Worm (Caenorhabditis elegans) whole organism, late embryonic: Measurements from ENCODE around the gene ZK430.5.
A peak's percentile ranks its signal among the peaks of the same experiment; 100 is the strongest.

Experiments
- C08G9.2 ChIP-seq: sonication (generic microtip); optimal IDR thresholded peaks from 2 replicates; lab custom pipeline; 2016; ENCODE audit warnings: mild to moderate bottlenecking, missing genetic modification characterization, moderate library complexity, missing compliant biosample characterization
- C38D4.7 ChIP-seq: fragments of 200-800 bp; sonication (Bioruptor generic); optimal IDR thresholded peaks from 2 replicates; lab custom pipeline; 2018; ENCODE audit warnings: mild to moderate bottlenecking, missing genetic modification characterization, moderate library complexity, missing compliant biosample characterization
- K02D7.2 ChIP-seq: sonication (generic microtip); optimal IDR thresholded peaks from 2 replicates; lab custom pipeline; 2017; ENCODE audit warnings: mild to moderate bottlenecking, missing genetic modification characterization, missing compliant biosample characterization
- T23F11.4 ChIP-seq: fragments of 200-800 bp; sonication (Bioruptor generic); optimal IDR thresholded peaks from 2 replicates; lab custom pipeline; 2018; ENCODE audit warnings: mild to moderate bottlenecking, missing genetic modification characterization, missing compliant biosample characterization
- ama-1 ChIP-seq: fragments of 150-350 bp; optimal IDR thresholded peaks from 2 replicates; lab custom pipeline; 2014
- ceh-14 ChIP-seq: sonication (generic microtip); optimal IDR thresholded peaks from 2 replicates; lab custom pipeline; 2016; ENCODE audit warnings: missing genotype, missing genetic modification characterization, missing compliant biosample characterization
- ceh-18 ChIP-seq: sonication (generic microtip); optimal IDR thresholded peaks from 2 replicates; lab custom pipeline; 2016; ENCODE audit warnings: missing genetic modification characterization, missing compliant biosample characterization
- ceh-19 ChIP-seq: fragments of 200-800 bp; sonication (Bioruptor generic); optimal IDR thresholded peaks from 2 replicates; lab custom pipeline; 2018; ENCODE audit warnings: mild to moderate bottlenecking, missing genetic modification characterization, missing compliant biosample characterization
- ceh-2 ChIP-seq: sonication (generic microtip); optimal IDR thresholded peaks from 2 replicates; lab custom pipeline; 2016; ENCODE audit warnings: missing genotype, missing genetic modification characterization, missing compliant biosample characterization
- ceh-24 ChIP-seq: sonication (generic microtip); optimal IDR thresholded peaks from 2 replicates; lab custom pipeline; 2016; ENCODE audit warnings: mild to moderate bottlenecking, missing genetic modification characterization, missing compliant biosample characterization
- ceh-30 ChIP-seq: fragments of 150-350 bp; optimal IDR thresholded peaks from 2 replicates; lab custom pipeline; 2014; ENCODE audit warnings: missing biosample characterization, missing genetic modification characterization
- ceh-31 ChIP-seq: sonication (generic microtip); optimal IDR thresholded peaks from 2 replicates; lab custom pipeline; 2016; ENCODE audit warnings: missing genetic modification characterization, missing compliant biosample characterization
- ceh-45 ChIP-seq: fragments of 200-800 bp; sonication (Bioruptor generic); IDR thresholded peaks from 2 replicates; pipeline ENCODE4 v1.3.6; 2022; ENCODE audit warnings: missing genetic modification reagents, missing genetic modification characterization, missing compliant biosample characterization
- che-1 ChIP-seq: sonication (generic microtip); optimal IDR thresholded peaks from 2 replicates; lab custom pipeline; 2016; ENCODE audit warnings: mild to moderate bottlenecking, missing genetic modification characterization, missing compliant biosample characterization
- dmd-4 ChIP-seq: sonication (generic microtip); optimal IDR thresholded peaks from 2 replicates; lab custom pipeline; 2016; ENCODE audit warnings: borderline replicate concordance, missing genetic modification characterization, missing compliant biosample characterization
- elt-2 ChIP-seq: sonication (generic microtip); optimal IDR thresholded peaks from 2 replicates; lab custom pipeline; 2016; ENCODE audit warnings: missing genetic modification reagents, missing genetic modification characterization, missing compliant biosample characterization
- elt-4 ChIP-seq: sonication (generic microtip); optimal IDR thresholded peaks from 2 replicates; lab custom pipeline; 2016; ENCODE audit warnings: missing genetic modification characterization, missing compliant biosample characterization
- fax-1 ChIP-seq: sonication (generic microtip); optimal IDR thresholded peaks from 2 replicates; lab custom pipeline; 2016; ENCODE audit warnings: missing genotype, missing genetic modification characterization, missing compliant biosample characterization
- fkh-10 ChIP-seq: fragments of 150-350 bp; optimal IDR thresholded peaks from 2 replicates; lab custom pipeline; 2014; ENCODE audit warnings: missing biosample characterization, missing genetic modification reagents, missing genetic modification characterization
- fkh-6 ChIP-seq: sonication (generic microtip); optimal IDR thresholded peaks from 2 replicates; lab custom pipeline; 2016; ENCODE audit warnings: missing genetic modification characterization, missing compliant biosample characterization
- gmeb-2 ChIP-seq: sonication (generic microtip); optimal IDR thresholded peaks from 2 replicates; lab custom pipeline; 2016; ENCODE audit warnings: missing genetic modification characterization, inconsistent platforms, missing compliant biosample characterization
- hlh-15 ChIP-seq: sonication (generic microtip); optimal IDR thresholded peaks from 2 replicates; lab custom pipeline; 2016; ENCODE audit warnings: missing genetic modification characterization, missing compliant biosample characterization
- hlh-30 ChIP-seq: sonication (generic microtip); optimal IDR thresholded peaks from 2 replicates; lab custom pipeline; 2017; ENCODE audit warnings: antibody characterized with exemption, missing genetic modification characterization, missing compliant biosample characterization; ENCODE audit not compliant: insufficient read depth
- hlh-6 ChIP-seq: sonication (generic microtip); optimal IDR thresholded peaks from 2 replicates; lab custom pipeline; 2016; ENCODE audit warnings: missing genotype, missing genetic modification characterization, missing compliant biosample characterization
- hlh-8 ChIP-seq: sonication (generic microtip); optimal IDR thresholded peaks from 2 replicates; lab custom pipeline; 2016; ENCODE audit warnings: missing genotype, missing genetic modification characterization, missing compliant biosample characterization
- lim-6 ChIP-seq: sonication (generic microtip); optimal IDR thresholded peaks from 2 replicates; lab custom pipeline; 2016; ENCODE audit warnings: missing genetic modification characterization, missing compliant biosample characterization
- lin-11 ChIP-seq: fragments of 200-800 bp; sonication (Bioruptor generic); optimal IDR thresholded peaks from 2 replicates; lab custom pipeline; 2018; ENCODE audit warnings: mild to moderate bottlenecking, missing genetic modification characterization, missing compliant biosample characterization
- mec-3 ChIP-seq: sonication (generic microtip); optimal IDR thresholded peaks from 2 replicates; lab custom pipeline; 2016; ENCODE audit warnings: borderline replicate concordance, missing genetic modification characterization, missing compliant biosample characterization
- nfya-1 ChIP-seq: sonication (generic microtip); optimal IDR thresholded peaks from 2 replicates; lab custom pipeline; 2017; ENCODE audit warnings: missing genetic modification characterization, mild to moderate bottlenecking, missing compliant biosample characterization, antibody characterized with exemption, moderate library complexity
- nhr-232 ChIP-seq: sonication (generic microtip); optimal IDR thresholded peaks from 2 replicates; lab custom pipeline; 2016; ENCODE audit warnings: missing genetic modification characterization, missing compliant biosample characterization
- npax-4 ChIP-seq: sonication (generic microtip); optimal IDR thresholded peaks from 2 replicates; lab custom pipeline; 2016; ENCODE audit warnings: missing genetic modification characterization, missing compliant biosample characterization
- odd-2 ChIP-seq: sonication (generic microtip); optimal IDR thresholded peaks from 2 replicates; lab custom pipeline; 2017; ENCODE audit warnings: antibody characterized with exemption, mild to moderate bottlenecking, missing genetic modification characterization, missing compliant biosample characterization
- pag-3 ChIP-seq: sonication (generic microtip); optimal IDR thresholded peaks from 2 replicates; lab custom pipeline; 2016; ENCODE audit warnings: missing compliant biosample characterization, missing genetic modification characterization, borderline replicate concordance
- pha-2 ChIP-seq: sonication (generic microtip); optimal IDR thresholded peaks from 2 replicates; lab custom pipeline; 2017; ENCODE audit warnings: mild to moderate bottlenecking, missing genetic modification characterization, missing compliant biosample characterization
- pqm-1 ChIP-seq: sonication (generic microtip); optimal IDR thresholded peaks from 2 replicates; lab custom pipeline; 2016; ENCODE audit warnings: missing genetic modification characterization, missing compliant biosample characterization
- pros-1 ChIP-seq: fragments of 150-350 bp; optimal IDR thresholded peaks from 2 replicates; lab custom pipeline; 2014; ENCODE audit warnings: missing biosample characterization, missing genetic modification reagents, missing genetic modification characterization
- ref-2 ChIP-seq: sonication (generic microtip); optimal IDR thresholded peaks from 2 replicates; lab custom pipeline; 2016; ENCODE audit warnings: missing genetic modification characterization, missing compliant biosample characterization
- sox-2 ChIP-seq: fragments of 200-800 bp; sonication (Bioruptor generic); IDR thresholded peaks from 2 replicates; pipeline ENCODE4 v1.3.6; 2022; ENCODE audit warnings: missing genetic modification reagents, missing genetic modification characterization, missing compliant biosample characterization
- sox-4 ChIP-seq: sonication (generic microtip); optimal IDR thresholded peaks from 2 replicates; lab custom pipeline; 2017; ENCODE audit warnings: mild to moderate bottlenecking, missing genetic modification characterization, inconsistent platforms, missing compliant biosample characterization
- tbx-7 ChIP-seq: sonication (generic microtip); optimal IDR thresholded peaks from 2 replicates; lab custom pipeline; 2016; ENCODE audit warnings: missing genotype, missing genetic modification characterization, missing compliant biosample characterization
- ttx-3 ChIP-seq: sonication (generic microtip); optimal IDR thresholded peaks from 2 replicates; lab custom pipeline; 2016; ENCODE audit warnings: missing genetic modification reagents, missing genetic modification characterization, missing compliant biosample characterization
- unc-3 ChIP-seq, 2 experiments: fragments of 200-800 bp in 1 of 2; sonication (Bioruptor generic) in 1 of 2; sonication (generic microtip) in 1 of 2; conservative IDR thresholded peaks in 1 of 2; optimal IDR thresholded peaks in 1 of 2; 2 replicates each; pipeline versions ENCODE4 v1.3.6 to Lab custom; 2016 to 2022; ENCODE audit warnings: missing compliant biosample characterization in 2 of 2, missing genetic modification characterization in 2 of 2, missing genetic modification reagents in 1 of 2
- unc-42 ChIP-seq: sonication (generic microtip); optimal IDR thresholded peaks from 2 replicates; lab custom pipeline; 2016; ENCODE audit warnings: missing genotype, missing genetic modification characterization, missing compliant biosample characterization

ZK430.5 gene

DNA sequence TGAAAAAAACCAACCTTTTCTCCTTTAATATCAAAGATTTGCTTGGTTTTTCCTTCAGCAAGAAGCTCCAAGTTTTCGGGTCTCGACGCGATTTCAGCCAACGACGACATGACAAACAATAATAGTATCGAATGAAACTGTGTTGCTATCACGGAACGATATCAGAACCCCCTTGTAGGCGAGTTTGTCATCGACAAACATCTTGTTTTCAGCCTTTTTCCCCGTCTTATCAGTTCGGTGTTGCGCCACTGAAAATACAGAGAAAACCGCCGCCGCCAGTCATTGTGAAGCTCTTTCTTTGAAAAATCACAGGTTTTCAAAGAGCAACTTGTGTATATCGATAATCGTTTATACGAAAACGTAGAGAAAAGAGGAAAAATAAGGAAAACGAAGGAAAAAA, 33.1 kb upstream of the ZK430.5 start, which contains the start of gene paic-1:
Gene paic-1 (minus strand): TSS at position 120 of the 400 bp plus-strand sequence.
- TF ChIP-seq C38D4.7 (GFP tag; lab: Kevin White, UChicago): no peak
- TF ChIP-seq elt-2 (tag; lab: Kevin White, UChicago): peak; percentile 74

DNA sequence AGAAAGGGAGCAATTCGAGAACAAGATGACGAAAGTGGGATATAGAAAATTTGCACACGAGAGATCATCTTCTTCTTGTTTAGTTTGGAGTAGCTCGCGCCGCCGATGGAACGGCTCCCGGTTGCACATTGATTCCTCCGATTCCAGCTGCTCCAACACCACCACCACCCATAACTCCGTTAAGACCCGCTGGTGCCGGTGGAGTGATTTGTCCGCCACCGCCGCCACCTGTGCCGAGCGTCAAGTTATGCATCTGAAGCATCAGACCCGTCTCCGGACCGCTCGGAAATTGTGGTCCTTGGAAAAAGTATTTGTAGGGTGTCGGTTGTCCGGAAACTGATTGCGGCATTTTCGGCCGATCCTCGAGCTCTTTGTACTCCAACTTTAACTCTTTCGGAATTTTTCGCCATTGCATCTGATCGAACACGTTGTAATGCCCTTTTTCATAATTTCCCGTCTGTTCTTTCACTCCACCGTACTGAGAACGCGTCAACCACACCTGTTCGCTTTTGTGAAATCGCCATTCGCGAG, 32.5 kb upstream of the ZK430.5 start:
- TF ChIP-seq fkh-6 (peak; percentile 48), ceh-2 (tag; lab: Kevin White, UChicago) (no peak)
- TF ChIP-seq, all 69 proteins: peak for 1

DNA sequence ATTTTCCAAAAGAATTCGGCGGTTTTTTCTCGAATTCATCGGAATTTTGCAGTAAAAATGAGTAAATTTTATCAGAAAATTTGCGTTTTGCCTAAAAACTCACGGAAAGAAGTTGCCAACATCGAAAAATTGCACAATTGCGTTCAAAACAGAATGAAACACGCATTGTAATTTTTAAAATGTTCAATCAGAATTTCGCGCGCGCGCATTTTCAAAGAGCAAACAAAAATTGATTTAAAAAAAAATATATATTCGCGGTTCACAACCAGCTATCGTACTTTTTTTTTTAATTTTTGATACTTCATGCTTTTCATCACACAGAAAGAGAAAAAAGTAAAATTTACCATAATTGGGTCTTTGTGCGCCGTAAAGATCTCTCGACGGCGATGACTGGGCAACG, 30.6 kb upstream of the ZK430.5 start:
- TF ChIP-seq tbx-7: no peak
- no peak for TF ChIP-seq ceh-2 (tag; lab: Kevin White, UChicago)
- TF ChIP-seq C08G9.2: no peak
- TF ChIP-seq pha-2 (tag; lab: Kevin White, UChicago): no peak
- TF ChIP-seq sox-2 (GFP tag; lab: Robert Waterston, UW): no peak
- TF ChIP-seq nfya-1 (tag; lab: Kevin White, UChicago): no peak
- no peak for TF ChIP-seq hlh-8 (tag; lab: Kevin White, UChicago)
- no peak for TF ChIP-seq ceh-45 (GFP tag; lab: Robert Waterston, UW)

DNA sequence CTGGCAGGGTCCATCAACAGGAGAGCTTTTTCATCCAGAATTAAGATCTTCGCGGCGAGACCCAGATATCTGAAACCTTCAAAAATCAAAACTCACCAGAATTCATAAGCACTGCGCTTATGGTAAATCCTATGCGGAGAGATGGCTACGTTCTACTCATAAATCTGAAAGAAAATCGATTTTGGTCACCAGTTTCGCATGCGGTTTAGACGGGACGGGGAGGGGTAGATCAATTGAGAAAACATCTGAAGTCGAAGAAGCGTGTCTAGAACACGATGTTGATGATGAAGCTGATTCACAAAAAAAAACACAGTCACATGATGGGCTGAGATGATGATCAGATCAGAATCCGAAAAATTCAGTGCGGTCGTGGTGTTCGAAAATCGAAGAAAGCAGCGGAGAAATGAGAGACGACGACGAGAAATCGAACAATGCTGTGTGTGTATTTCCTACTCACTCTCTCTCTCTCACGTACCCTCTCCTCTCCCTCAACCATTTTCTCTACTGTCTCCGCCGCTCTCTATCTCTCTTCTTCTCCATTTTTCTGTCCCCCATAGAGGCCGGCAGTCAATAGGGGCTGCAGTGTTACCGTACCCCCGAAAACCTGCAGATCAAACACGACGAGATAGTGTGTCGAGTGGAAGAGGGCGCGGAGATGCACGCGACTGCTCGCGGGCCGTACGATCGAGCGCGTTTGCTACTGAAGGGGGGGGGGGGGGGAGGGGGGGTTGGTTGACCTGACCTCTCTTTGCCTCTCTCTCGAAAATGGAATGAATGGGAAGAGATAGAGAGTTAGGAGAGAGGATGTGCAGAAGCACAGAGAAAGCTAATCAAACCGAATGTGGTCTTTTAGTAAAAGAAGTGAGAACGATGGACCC, 28.9 kb upstream of the ZK430.5 start, which contains the start of gene ntl-2:
Gene ntl-2 (minus strand): TSS at position 171 of the 878 bp plus-strand sequence.
- TF ChIP-seq elt-4 (no peak), mec-3 (tag; lab: Kevin White, UChicago) (no peak), nhr-232 (tag; lab: Kevin White, UChicago) (no peak), ttx-3 (tag; lab: Kevin White, UChicago) (no peak), sox-4 (tag; lab: Kevin White, UChicago) (peak; percentile 52), ceh-19 (peak; percentile 87), pag-3 (tag; lab: Kevin White, UChicago) (no peak), ceh-31 (tag; lab: Kevin White, UChicago) (peak; percentile 86), unc-42 (tag; lab: Kevin White, UChicago) (peak; percentile 0), elt-2 (tag; lab: Kevin White, UChicago) (peak; percentile 93), hlh-6 (no peak), che-1 (tag; lab: Kevin White, UChicago) (peak; percentile 67), dmd-4 (no peak), pqm-1 (tag; lab: Kevin White, UChicago) (no peak), ceh-2 (tag; lab: Kevin White, UChicago) (no peak), pros-1 (peak; percentile 89), npax-4 (tag; lab: Kevin White, UChicago) (no peak), gmeb-2 (tag; lab: Kevin White, UChicago) (peak; percentile 62), ceh-14 (tag; lab: Kevin White, UChicago) (peak; percentile 60), C08G9.2 (peak; percentile 51), tbx-7 (no peak), ceh-24 (tag; lab: Kevin White, UChicago) (no peak), unc-3 (GFP tag; conservative IDR thresholded peaks at IDR 0.05; lab: Robert Waterston, UW) (0 out of 2 replicates have a peak, but pooled peaks have one; percentile 44), unc-3 (tag; optimal IDR thresholded peaks at IDR 0.05; lab: Kevin White, UChicago) (peak; percentile 64), ama-1 (lab: Kevin White, UChicago) (no peak), odd-2 (no peak), hlh-30 (tag; lab: Kevin White, UChicago) (peak; percentile 92), ref-2 (tag; lab: Kevin White, UChicago) (peak; percentile 51), ceh-30 (tag; lab: Kevin White, UChicago) (peak; percentile 66), hlh-15 (no peak), fax-1 (tag; lab: Kevin White, UChicago) (peak; percentile 3), pha-2 (tag; lab: Kevin White, UChicago) (peak; percentile 84), T23F11.4 (peak; percentile 86), fkh-10 (GFP tag; lab: Kevin White, UChicago) (no peak), K02D7.2 (peak; percentile 30), lin-11 (tag; lab: Kevin White, UChicago) (peak; percentile 41), lim-6 (tag; lab: Kevin White, UChicago) (no peak), ceh-18 (tag; lab: Kevin White, UChicago) (peak; percentile 90)
